Fruit fly (Drosophila melanogaster) whole organism, embryonic: ENCODE data around the gene Crz.

Experiments used
- Atf3 ChIP-seq: fragments of 200-800 bp; sonication (Bioruptor generic); optimal IDR thresholded peaks from 3 replicates; lab custom pipeline; 2016; ENCODE audit warnings: missing biosample characterization, missing genetic modification characterization
- CG10431 ChIP-seq: fragments of 200-800 bp; sonication (Bioruptor generic); optimal IDR thresholded peaks from 3 replicates; lab custom pipeline; 2018; ENCODE audit warnings: missing biosample characterization, mild to moderate bottlenecking, missing genetic modification characterization
- CG10959 ChIP-seq: fragments of 200-800 bp; sonication (Bioruptor generic); IDR thresholded peaks from 2 replicates; pipeline ENCODE4 v1.3.6; 2022; ENCODE audit warnings: missing biosample characterization, missing genetic modification characterization
- CG11247 ChIP-seq: fragments of 200-800 bp; sonication (Bioruptor generic); IDR thresholded peaks from 2 replicates; pipeline ENCODE4 v1.3.6; 2022; ENCODE audit warnings: missing biosample characterization, missing genetic modification characterization
- CG11504 ChIP-seq: fragments of 200-800 bp; sonication (Bioruptor generic); optimal IDR thresholded peaks from 3 replicates; lab custom pipeline; 2019; ENCODE audit warnings: missing biosample characterization, mild to moderate bottlenecking, missing genetic modification characterization, moderate library complexity
- CG12236 ChIP-seq: fragments of 200-800 bp; sonication (Bioruptor generic); optimal IDR thresholded peaks from 2 replicates; lab custom pipeline; 2016; ENCODE audit warnings: missing biosample characterization, missing genetic modification characterization
- CG12744 ChIP-seq: fragments of 200-800 bp; sonication (Bioruptor generic); optimal IDR thresholded peaks from 2 replicates; lab custom pipeline; 2016; ENCODE audit warnings: missing biosample characterization, missing genetic modification characterization
- CG13424 ChIP-seq: fragments of 200-800 bp; sonication (Bioruptor generic); optimal IDR thresholded peaks from 2 replicates; lab custom pipeline; 2019; ENCODE audit warnings: missing biosample characterization, mild to moderate bottlenecking, missing genetic modification characterization, moderate library complexity
- CG13894 ChIP-seq: fragments of 200-800 bp; sonication (Bioruptor generic); optimal IDR thresholded peaks from 3 replicates; lab custom pipeline; 2018; ENCODE audit warnings: missing biosample characterization, mild to moderate bottlenecking, missing genetic modification characterization, moderate library complexity
- CG17361 ChIP-seq: fragments of 200-800 bp; sonication (Bioruptor generic); IDR thresholded peaks from 3 replicates; pipeline ENCODE4 v1.3.6; 2022; ENCODE audit warnings: missing biosample characterization, missing genetic modification characterization
- CG17385 ChIP-seq: fragments of 200-800 bp; sonication (Bioruptor generic); optimal IDR thresholded peaks from 3 replicates; lab custom pipeline; 2018; ENCODE audit warnings: missing biosample characterization, mild to moderate bottlenecking, missing genetic modification characterization
- CG2202 ChIP-seq: fragments of 200-800 bp; sonication (Bioruptor generic); optimal IDR thresholded peaks from 2 replicates; lab custom pipeline; 2018; ENCODE audit warnings: missing biosample characterization, mild to moderate bottlenecking, missing genetic modification characterization
- CG30403 ChIP-seq: fragments of 200-800 bp; sonication (Bioruptor generic); optimal IDR thresholded peaks from 3 replicates; lab custom pipeline; 2016; ENCODE audit warnings: missing biosample characterization, missing genetic modification characterization
- CG30431 ChIP-seq: fragments of 200-800 bp; sonication (Bioruptor generic); optimal IDR thresholded peaks from 2 replicates; lab custom pipeline; 2017; ENCODE audit warnings: missing biosample characterization, missing genetic modification characterization
- CG31365 ChIP-seq: fragments of 200-800 bp; sonication (Bioruptor generic); optimal IDR thresholded peaks from 2 replicates; lab custom pipeline; 2018; ENCODE audit warnings: missing biosample characterization, mild to moderate bottlenecking, missing genetic modification characterization
- CG31441 ChIP-seq: fragments of 200-800 bp; sonication (Bioruptor generic); IDR thresholded peaks from 2 replicates; pipeline ENCODE4 v1.3.6; 2022; ENCODE audit warnings: missing biosample characterization, missing genetic modification characterization
- CG32767 ChIP-seq: fragments of 200-800 bp; sonication (Bioruptor generic); IDR thresholded peaks from 2 replicates; pipeline ENCODE4 v1.3.6; 2022; ENCODE audit warnings: missing biosample characterization, missing genetic modification characterization
- CG3407 ChIP-seq: fragments of 200-800 bp; sonication (Bioruptor generic); optimal IDR thresholded peaks from 2 replicates; lab custom pipeline; 2018; ENCODE audit warnings: missing biosample characterization, mild to moderate bottlenecking, missing genetic modification characterization
- CG3995 ChIP-seq: fragments of 200-800 bp; sonication (Bioruptor generic); optimal IDR thresholded peaks from 3 replicates; lab custom pipeline; 2016; ENCODE audit warnings: missing biosample characterization, missing genetic modification characterization
- CG6854 ChIP-seq: fragments of 200-800 bp; sonication (Bioruptor generic); optimal IDR thresholded peaks from 3 replicates; lab custom pipeline; 2017; ENCODE audit warnings: missing biosample characterization, mild to moderate bottlenecking, missing genetic modification characterization
- CG8478 ChIP-seq: fragments of >200 bp; optimal IDR thresholded peaks from 2 replicates; lab custom pipeline; 2018
- CTCF ChIP-seq: fragments of 200-800 bp; sonication (Bioruptor generic); optimal IDR thresholded peaks from 2 replicates; lab custom pipeline; 2017; ENCODE audit warnings: missing biosample characterization, mild to moderate bottlenecking, missing genetic modification characterization, moderate library complexity
- Ets65A ChIP-seq: fragments of 200-800 bp; sonication (Bioruptor generic); peaks from one replicate; lab custom pipeline; 2016; ENCODE audit warnings: missing biosample characterization, missing genetic modification characterization
- Hand ChIP-seq: fragments of 200-800 bp; sonication (Bioruptor generic); optimal IDR thresholded peaks from 2 replicates; lab custom pipeline; 2017; ENCODE audit warnings: mild to moderate bottlenecking, missing biosample characterization, missing genetic modification reagents, missing genetic modification characterization
- Jarid2 ChIP-seq: fragments of 200-800 bp; sonication (Bioruptor generic); optimal IDR thresholded peaks from 3 replicates; lab custom pipeline; 2017; ENCODE audit warnings: mild to moderate bottlenecking, missing biosample characterization, missing genetic modification reagents, missing genetic modification characterization
- MBD-R2 ChIP-seq: fragments of 200-800 bp; sonication (Bioruptor generic); IDR thresholded peaks from 2 replicates; pipeline ENCODE4 v1.3.6; 2022; ENCODE audit warnings: missing biosample characterization, missing genetic modification characterization
- NC2α ChIP-seq: fragments of 200-800 bp; sonication (Bioruptor generic); optimal IDR thresholded peaks from 2 replicates; lab custom pipeline; 2016; ENCODE audit warnings: missing biosample characterization, missing genetic modification characterization
- NC2β ChIP-seq: fragments of 200-800 bp; sonication (Bioruptor generic); optimal IDR thresholded peaks from 2 replicates; lab custom pipeline; 2016; ENCODE audit warnings: missing biosample characterization, missing genetic modification characterization
- NK7.1 ChIP-seq: fragments of 200-800 bp; sonication (Bioruptor generic); optimal IDR thresholded peaks from 3 replicates; lab custom pipeline; 2016; ENCODE audit warnings: missing biosample characterization, missing genetic modification characterization
- Nf-YA ChIP-seq: fragments of 200-800 bp; sonication (Bioruptor generic); IDR thresholded peaks from 2 replicates; pipeline ENCODE4 v1.3.6; 2022; ENCODE audit warnings: missing biosample characterization, missing genetic modification characterization
- NfI ChIP-seq: fragments of 200-800 bp; sonication (Bioruptor generic); optimal IDR thresholded peaks from 3 replicates; lab custom pipeline; 2018; ENCODE audit warnings: missing biosample characterization, mild to moderate bottlenecking, missing genetic modification characterization, moderate library complexity
- Oli ChIP-seq: fragments of 200-800 bp; sonication (Bioruptor generic); optimal IDR thresholded peaks from 2 replicates; lab custom pipeline; 2018; ENCODE audit warnings: missing biosample characterization, mild to moderate bottlenecking, missing genetic modification characterization, moderate library complexity
- Spps ChIP-seq: fragments of 200-800 bp; sonication (Bioruptor generic); optimal IDR thresholded peaks from 2 replicates; lab custom pipeline; 2018; ENCODE audit warnings: missing biosample characterization, mild to moderate bottlenecking, missing genetic modification characterization
- Xbp1 ChIP-seq: fragments of 200-800 bp; sonication (Bioruptor generic); optimal IDR thresholded peaks from 3 replicates; lab custom pipeline; 2016; ENCODE audit warnings: missing biosample characterization, mild to moderate bottlenecking, missing genetic modification characterization
- bab2 ChIP-seq: fragments of 200-800 bp; sonication (Bioruptor generic); optimal IDR thresholded peaks from 2 replicates; lab custom pipeline; 2016; ENCODE audit warnings: missing biosample characterization, missing genetic modification characterization
- croc ChIP-seq: fragments of 200-800 bp; sonication (Bioruptor generic); conservative IDR thresholded peaks from 3 replicates; pipeline ENCODE4 v1.3.6; 2022; ENCODE audit warnings: missing biosample characterization, missing genetic modification characterization
- eve ChIP-seq, 2 experiments: fragments of >200 bp; optimal IDR thresholded peaks; 2 replicates each; lab custom pipeline; 2017; ENCODE audit warnings: missing biosample characterization in 2 of 2, missing genetic modification characterization in 2 of 2
- exex ChIP-seq: fragments of 200-800 bp; sonication (Bioruptor generic); optimal IDR thresholded peaks from 4 replicates; lab custom pipeline; 2018; ENCODE audit warnings: missing biosample characterization, mild to moderate bottlenecking, missing genetic modification characterization, moderate library complexity
- fd3F ChIP-seq: fragments of 200-800 bp; sonication (Bioruptor generic); optimal IDR thresholded peaks from 2 replicates; lab custom pipeline; 2018; ENCODE audit warnings: missing biosample characterization, mild to moderate bottlenecking, missing genetic modification characterization, moderate library complexity
- gce ChIP-seq: fragments of 200-800 bp; sonication (Bioruptor generic); IDR thresholded peaks from 3 replicates; pipeline ENCODE4 v1.3.6; 2022; ENCODE audit warnings: missing biosample characterization, missing genetic modification characterization
- jumu ChIP-seq: fragments of 200-800 bp; sonication (Bioruptor generic); optimal IDR thresholded peaks from 3 replicates; lab custom pipeline; 2016; ENCODE audit warnings: missing biosample characterization, missing genetic modification characterization
- kay ChIP-seq: fragments of 200-800 bp; sonication (Bioruptor generic); optimal IDR thresholded peaks from 2 replicates; lab custom pipeline; 2016; ENCODE audit warnings: missing biosample characterization, missing genetic modification characterization
- maf-S ChIP-seq: fragments of 200-800 bp; sonication (Bioruptor generic); optimal IDR thresholded peaks from 2 replicates; lab custom pipeline; 2016; ENCODE audit warnings: missing biosample characterization, missing genetic modification characterization
- pnt ChIP-seq: fragments of 200-800 bp; sonication (Bioruptor generic); optimal IDR thresholded peaks from 3 replicates; lab custom pipeline; 2016; ENCODE audit warnings: missing biosample characterization, missing genetic modification characterization
- pzg ChIP-seq: fragments of 200-800 bp; sonication (Bioruptor generic); optimal IDR thresholded peaks from 3 replicates; lab custom pipeline; 2018; ENCODE audit warnings: missing biosample characterization, mild to moderate bottlenecking, missing genetic modification characterization, moderate library complexity
- row ChIP-seq: fragments of 200-800 bp; sonication (Bioruptor generic); IDR thresholded peaks from 3 replicates; pipeline ENCODE4 v1.3.6; 2022; ENCODE audit warnings: missing biosample characterization, missing genetic modification characterization
- sens ChIP-seq: fragments of 200-800 bp; sonication (Bioruptor generic); peaks from one replicate; lab custom pipeline; 2016; ENCODE audit warnings: missing biosample characterization, missing genetic modification characterization
- sens-2 ChIP-seq: fragments of 200-800 bp; sonication (Bioruptor generic); IDR thresholded peaks from 2 replicates; pipeline ENCODE4 v1.3.6; 2022; ENCODE audit warnings: missing biosample characterization, missing genetic modification characterization
- slbo ChIP-seq: fragments of 200-800 bp; sonication (Bioruptor generic); IDR thresholded peaks from 2 replicates; pipeline ENCODE4 v1.3.6; 2022; ENCODE audit warnings: missing biosample characterization, missing genetic modification characterization
- sna ChIP-seq: fragments of 200-800 bp; sonication (Bioruptor generic); IDR thresholded peaks from 2 replicates; pipeline ENCODE4 v1.3.6; 2022; ENCODE audit warnings: missing biosample characterization, missing genetic modification characterization; ENCODE audit not compliant: partially characterized antibody
- tll ChIP-seq, 2 experiments: fragments of 200-800 bp in 1 of 2; fragments of >200 bp in 1 of 2; sonication (Bioruptor generic) in 1 of 2; optimal IDR thresholded peaks; 2 replicates each; lab custom pipeline; 2017 to 2019; ENCODE audit warnings: missing biosample characterization in 2 of 2, missing genetic modification characterization in 2 of 2, mild to moderate bottlenecking in 1 of 2, moderate library complexity in 1 of 2
- ttk ChIP-seq: fragments of 200-800 bp; sonication (Bioruptor generic); IDR thresholded peaks from 2 replicates; pipeline ENCODE4 v2.1.2; 2022; ENCODE audit warnings: missing biosample characterization, missing genetic modification characterization

Gene Crz

dm6 chr3R:14285059-14285953 is 29.3 kb upstream of the Crz start (continued):
- TF ChIP-seq CG11504 (tag; lab: Kevin White, UChicago) (peak; percentile 35), eve (GFP tag; optimal IDR thresholded peaks at IDR 0.05; lab: Kevin White, UChicago) (peak in 1 of 2 experiments; percentile 32), NC2β (GFP tag; lab: Kevin White, UChicago) (no peak), CG6854 (GFP tag; lab: Kevin White, UChicago) (peak; percentile 13), kay (no peak), CG2202 (tag; lab: Kevin White, UChicago) (no peak), Hand (no peak), CG13894 (no peak), row (no peak), CG10959 (no peak), CG12236 (no peak), CG3407 (GFP tag; lab: Kevin White, UChicago) (no peak), CG31441 (GFP tag; lab: Robert Waterston, UW) (no peak), jumu (GFP tag; lab: Kevin White, UChicago) (no peak), fd3F (GFP tag; lab: Kevin White, UChicago) (no peak), CG17361 (GFP tag; lab: Robert Waterston, UW) (no peak), CG12744 (no peak), CG32767 (no peak), Spps (tag; lab: Kevin White, UChicago) (no peak), CG10431 (GFP tag; lab: Kevin White, UChicago) (no peak), pnt (GFP tag; lab: Kevin White, UChicago) (no peak), CG13424 (tag; lab: Kevin White, UChicago) (peak; percentile 14), sens (GFP tag; lab: Kevin White, UChicago) (peak; percentile 71), CG17385 (no peak), Oli (peak; percentile 34), sens-2 (no peak), exex (tag; lab: Kevin White, UChicago) (peak; percentile 77), Ets65A (no peak), slbo (GFP tag; lab: Robert Waterston, UW) (no peak), croc (GFP tag; lab: Robert Waterston, UW) (no peak), Xbp1 (peak; percentile 17), NC2α (no peak), ttk (no peak), pzg (GFP tag; lab: Kevin White, UChicago) (no peak), tll (GFP tag; optimal IDR thresholded peaks at IDR 0.05; lab: Kevin White, UChicago) (no peak), gce (GFP tag; lab: Robert Waterston, UW) (no peak), CG11247 (GFP tag; lab: Robert Waterston, UW) (no peak), CG3995 (GFP tag; lab: Kevin White, UChicago) (no peak), Atf3 (no peak), NK7.1 (GFP tag; lab: Kevin White, UChicago) (no peak), bab2 (GFP tag; lab: Kevin White, UChicago) (no peak), CG31365 (tag; lab: Kevin White, UChicago) (no peak), NfI (GFP tag; lab: Kevin White, UChicago) (no peak), CG30431 (GFP tag; lab: Kevin White, UChicago) (peak; percentile 3), maf-S (GFP tag; lab: Kevin White, UChicago) (no peak), CTCF (GFP tag; lab: Kevin White, UChicago) (no peak), MBD-R2 (GFP tag; lab: Robert Waterston, UW) (no peak), CG8478 (lab: Kevin White, UChicago) (no peak), sna (no peak), Jarid2 (GFP tag; lab: Kevin White, UChicago) (no peak), Nf-YA (GFP tag; lab: Robert Waterston, UW) (no peak), CG30403 (GFP tag; lab: Kevin White, UChicago) (peak; percentile 25)
